Worm (Caenorhabditis elegans): ENCODE results near the gene fbxa-192.

- no peak for TF ChIP-seq snpc-4 (tag; optimal IDR thresholded peaks at IDR 0.05)
- TF ChIP-seq elt-1 (tag; optimal IDR thresholded peaks at IDR 0.05; ENCODE audit: borderline replicate concordance, insufficient read depth) = no peak
- TF ChIP-seq ceh-43 (GFP tag; optimal IDR thresholded peaks at IDR 0.05) = no peak
- TF ChIP-seq elt-3 (tag; optimal IDR thresholded peaks at IDR 0.05) = no peak
- TF ChIP-seq mep-1 (tag; optimal IDR thresholded peaks at IDR 0.05) = no peak
- TF ChIP-seq ceh-83 (GFP tag; optimal IDR thresholded peaks at IDR 0.05) = no peak
- TF ChIP-seq ztf-11 (tag; optimal IDR thresholded peaks at IDR 0.05) = no peak
- TF ChIP-seq nhr-2 (tag; optimal IDR thresholded peaks at IDR 0.05) = no peak
- no peak for TF ChIP-seq tbx-8 (GFP tag; optimal IDR thresholded peaks at IDR 0.05)
Measured at ce11 chrV:17683290-17683689, 33.0 kb upstream of the fbxa-192 start.
